Fruit fly (Drosophila melanogaster): ENCODE results near the gene CG31827.
A peak's percentile ranks its signal among the peaks of the same experiment; 100 is the strongest.

CG31827 gene

DNA sequence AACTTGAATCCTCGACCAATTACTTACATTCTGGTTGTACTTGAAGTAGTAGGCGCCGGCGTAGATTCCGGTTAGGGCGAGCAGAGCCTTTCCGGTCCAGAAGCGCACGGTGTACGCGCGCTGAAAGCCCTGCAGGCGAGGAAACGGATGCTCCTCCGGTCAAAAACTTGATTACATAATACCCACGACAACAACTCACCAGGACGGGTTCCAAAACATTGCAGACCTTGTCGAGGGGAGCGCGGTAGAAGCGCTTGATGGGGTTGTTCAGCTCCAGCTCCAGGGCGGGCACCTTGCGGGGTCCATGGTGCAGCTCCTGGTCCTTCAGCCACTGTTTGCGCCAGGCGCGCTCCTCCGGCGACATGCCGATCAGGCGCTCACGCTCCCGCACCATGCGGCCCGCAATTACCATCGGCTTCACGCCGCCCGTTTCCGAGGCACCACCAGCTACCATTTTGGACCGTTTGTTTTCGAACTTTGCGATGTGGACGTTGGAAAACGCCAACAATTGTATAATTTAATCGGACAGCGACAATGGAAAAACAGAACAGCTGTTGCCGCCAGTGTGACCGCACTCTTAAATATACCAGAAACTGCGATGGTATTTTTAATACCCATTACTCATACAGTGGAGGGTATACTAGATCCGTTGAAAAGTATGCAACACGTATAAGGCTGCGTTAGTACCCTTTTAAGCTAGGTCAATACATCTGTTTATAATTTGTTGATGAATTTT is 45.7 kb downstream of the CG31827 start, which contains the start of gene ND-B17:
Gene ND-B17, minus strand, starts transcription at position 556 of the 736 bp plus-strand sequence.
- no peak for TF ChIP-seq CG8159 (tag; optimal IDR thresholded peaks at IDR 0.05)
- TF ChIP-seq Snoo (tag; optimal IDR thresholded peaks at IDR 0.05): peak; percentile 9

DNA sequence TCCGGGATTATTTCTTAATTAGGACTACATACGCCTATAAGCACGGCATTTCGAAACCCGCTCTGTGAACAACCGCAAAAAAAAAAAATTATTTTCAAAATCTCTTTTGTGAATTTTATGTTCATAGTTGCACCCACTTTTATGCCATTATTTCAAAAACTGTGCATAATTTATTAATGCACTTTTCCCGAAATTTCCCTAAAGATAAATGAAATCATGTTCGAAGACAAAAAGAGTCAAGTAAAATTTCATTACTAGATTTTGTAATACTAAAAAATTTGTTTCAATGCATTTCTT is 46.2 kb downstream of the CG31827 start:
- no peak for TF ChIP-seq Pif1A (GFP tag; optimal IDR thresholded peaks at IDR 0.05)
- no peak for TF ChIP-seq CG34367 (tag; optimal IDR thresholded peaks at IDR 0.05)
- TF ChIP-seq EcR (GFP tag; optimal IDR thresholded peaks at IDR 0.05): no peak
- peak; percentile 47 for TF ChIP-seq D1 (tag; optimal IDR thresholded peaks at IDR 0.05)
- TF ChIP-seq CG8301 (tag; optimal IDR thresholded peaks at IDR 0.05): no peak

DNA sequence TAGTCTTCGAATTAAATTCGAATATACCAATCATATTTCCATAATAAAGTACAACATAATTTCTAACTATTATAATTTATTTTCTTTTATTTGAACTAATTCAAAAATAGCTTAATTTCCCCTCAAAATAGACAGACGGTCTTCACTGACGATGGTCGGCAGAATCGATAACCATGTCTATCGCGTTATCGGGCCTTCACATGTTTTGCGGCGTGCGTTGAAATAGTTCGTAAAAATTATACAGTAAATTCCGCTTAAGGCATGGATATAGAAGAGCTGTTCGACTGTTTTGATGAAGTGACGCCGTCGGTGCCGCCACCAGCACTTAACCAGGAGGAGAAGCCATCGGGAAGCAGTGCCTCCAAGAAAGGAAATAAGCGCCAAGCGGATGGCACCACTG is 47.1 kb downstream of the CG31827 start, which contains the start of gene Mtr4:
Gene Mtr4, plus strand, starts transcription at position 168 of the 400 bp plus-strand sequence.
- no peak for TF ChIP-seq CG13204 (GFP tag; optimal IDR thresholded peaks at IDR 0.05)
- no peak for TF ChIP-seq CG14655 (GFP tag; optimal IDR thresholded peaks at IDR 0.05)
- TF ChIP-seq CG8159 (tag; optimal IDR thresholded peaks at IDR 0.05): no peak
- no peak for TF ChIP-seq Snoo (tag; optimal IDR thresholded peaks at IDR 0.05)
- TF ChIP-seq CG17806 (tag; optimal IDR thresholded peaks at IDR 0.05): no peak
- TF ChIP-seq fd96Ca (GFP tag; IDR thresholded peaks at IDR 0.05): no peak
- TF ChIP-seq Pif1A (GFP tag; optimal IDR thresholded peaks at IDR 0.05): no peak
- TF ChIP-seq CG4496 (GFP tag; IDR thresholded peaks at IDR 0.05): no peak
- no peak for TF ChIP-seq gl (tag; optimal IDR thresholded peaks at IDR 0.05)
- TF ChIP-seq rn (GFP tag; IDR thresholded peaks at IDR 0.05): no peak
- TF ChIP-seq CG8301 (tag; optimal IDR thresholded peaks at IDR 0.05): no peak
- TF ChIP-seq EcR (GFP tag; optimal IDR thresholded peaks at IDR 0.05): no peak
- TF ChIP-seq CG32121 (GFP tag; IDR thresholded peaks at IDR 0.05): no peak
- no peak for TF ChIP-seq CG15710 (tag; optimal IDR thresholded peaks at IDR 0.05)
- no peak for TF ChIP-seq CG9948 (tag; optimal IDR thresholded peaks at IDR 0.05)
- no peak for TF ChIP-seq D1 (tag; optimal IDR thresholded peaks at IDR 0.05)
- TF ChIP-seq CG10348 (GFP tag; IDR thresholded peaks at IDR 0.05): no peak
- no peak for TF ChIP-seq Ets98B (GFP tag; IDR thresholded peaks at IDR 0.05)

Measured in whole organism, pupa.